Fruit fly (Drosophila melanogaster) whole organism, embryonic: Measurements from ENCODE around the gene tth.

Experiments used
- Atf3 ChIP-seq: fragments of 200-800 bp; sonication (Bioruptor generic); optimal IDR thresholded peaks from 3 replicates; lab custom pipeline; 2016; ENCODE audit warnings: missing biosample characterization, missing genetic modification characterization
- CG11085 ChIP-seq: fragments of 200-800 bp; sonication (Bioruptor generic); IDR thresholded peaks from 2 replicates; pipeline ENCODE4 v1.3.6; 2022; ENCODE audit warnings: missing biosample characterization, missing genetic modification characterization
- CG14014 ChIP-seq: fragments of 200-800 bp; sonication (Bioruptor generic); IDR thresholded peaks from 2 replicates; pipeline ENCODE4 v1.3.6; 2022; ENCODE audit warnings: missing biosample characterization, missing genetic modification characterization
- CG15479 ChIP-seq: fragments of 200-800 bp; sonication (Bioruptor generic); optimal IDR thresholded peaks from 3 replicates; lab custom pipeline; 2019; ENCODE audit warnings: missing biosample characterization, mild to moderate bottlenecking, missing genetic modification characterization, moderate library complexity
- CG1602 ChIP-seq: fragments of 200-800 bp; sonication (Bioruptor generic); optimal IDR thresholded peaks from 3 replicates; lab custom pipeline; 2016; ENCODE audit warnings: missing biosample characterization, missing genetic modification characterization
- CG16779 ChIP-seq: fragments of 200-800 bp; sonication (Bioruptor generic); IDR thresholded peaks from 2 replicates; pipeline ENCODE4 v1.3.6; 2022; ENCODE audit warnings: missing biosample characterization, missing genetic modification characterization
- CG1832 ChIP-seq: fragments of 200-800 bp; sonication (Bioruptor generic); optimal IDR thresholded peaks from 2 replicates; lab custom pipeline; 2017; ENCODE audit warnings: missing biosample characterization, mild to moderate bottlenecking, missing genetic modification characterization, inconsistent platforms
- CG2875 ChIP-seq: fragments of 200-800 bp; sonication (Bioruptor generic); optimal IDR thresholded peaks from 2 replicates; lab custom pipeline; 2017; ENCODE audit warnings: missing biosample characterization, mild to moderate bottlenecking, missing genetic modification characterization, missing genetic modification reagents
- CG32767 ChIP-seq: fragments of 200-800 bp; sonication (Bioruptor generic); IDR thresholded peaks from 2 replicates; pipeline ENCODE4 v1.3.6; 2022; ENCODE audit warnings: missing biosample characterization, missing genetic modification characterization
- CG4820 ChIP-seq: fragments of 200-800 bp; sonication (Bioruptor generic); optimal IDR thresholded peaks from 3 replicates; lab custom pipeline; 2016; ENCODE audit warnings: missing biosample characterization, missing genetic modification characterization
- CG4854 ChIP-seq: fragments of 200-800 bp; sonication (Bioruptor generic); optimal IDR thresholded peaks from 2 replicates; lab custom pipeline; 2016; ENCODE audit warnings: missing biosample characterization, missing genetic modification characterization, inconsistent platforms
- CG6765 ChIP-seq: fragments of 200-800 bp; sonication (Bioruptor generic); optimal IDR thresholded peaks from 3 replicates; lab custom pipeline; 2017; ENCODE audit warnings: missing biosample characterization, mild to moderate bottlenecking, missing genetic modification characterization
- CG7987 ChIP-seq: fragments of 200-800 bp; sonication (Bioruptor generic); optimal IDR thresholded peaks from 2 replicates; lab custom pipeline; 2018; ENCODE audit warnings: missing biosample characterization, mild to moderate bottlenecking, missing genetic modification characterization, moderate library complexity
- CG8281 ChIP-seq: fragments of 200-800 bp; sonication (Bioruptor generic); optimal IDR thresholded peaks from 2 replicates; lab custom pipeline; 2018; ENCODE audit warnings: missing biosample characterization, mild to moderate bottlenecking, missing genetic modification characterization, moderate library complexity
- CG8765 ChIP-seq: fragments of 200-800 bp; sonication (Bioruptor generic); IDR thresholded peaks from 2 replicates; pipeline ENCODE4 v1.3.6; 2022; ENCODE audit warnings: missing biosample characterization, missing genetic modification characterization
- CG9727 ChIP-seq: fragments of 200-800 bp; sonication (Bioruptor generic); optimal IDR thresholded peaks from 3 replicates; lab custom pipeline; 2017; ENCODE audit warnings: missing biosample characterization, mild to moderate bottlenecking, missing genetic modification characterization
- CG9932 ChIP-seq: fragments of 200-800 bp; sonication (Bioruptor generic); IDR thresholded peaks from 2 replicates; pipeline ENCODE4 v1.3.6; 2022; ENCODE audit warnings: missing biosample characterization, missing genetic modification characterization
- D ChIP-seq, 2 experiments: fragments of 200-800 bp in 1 of 2; fragments of >200 bp in 1 of 2; sonication (Bioruptor generic) in 1 of 2; optimal IDR thresholded peaks; 2 replicates in 1 of 2; 3 replicates in 1 of 2; lab custom pipeline; 2017; ENCODE audit warnings: mild to moderate bottlenecking in 1 of 2, missing biosample characterization in 1 of 2, missing genetic modification characterization in 1 of 2, missing genetic modification reagents in 1 of 2
- Elba2 ChIP-seq: fragments of 200-800 bp; sonication (Bioruptor generic); optimal IDR thresholded peaks from 3 replicates; lab custom pipeline; 2016; ENCODE audit warnings: missing biosample characterization, missing genetic modification characterization
- HLH54F ChIP-seq: fragments of 200-800 bp; sonication (Bioruptor generic); optimal IDR thresholded peaks from 3 replicates; lab custom pipeline; 2016; ENCODE audit warnings: missing biosample characterization, missing genetic modification characterization
- Hey ChIP-seq: fragments of 200-800 bp; sonication (Bioruptor generic); optimal IDR thresholded peaks from 3 replicates; lab custom pipeline; 2018; ENCODE audit warnings: missing biosample characterization, mild to moderate bottlenecking, missing genetic modification characterization
- Hr78 ChIP-seq, 2 experiments: fragments of 200-800 bp in 1 of 2; fragments of >200 bp in 1 of 2; sonication (Bioruptor generic) in 1 of 2; optimal IDR thresholded peaks; 2 replicates each; lab custom pipeline; 2017 to 2019; ENCODE audit warnings: missing biosample characterization in 2 of 2, missing genetic modification characterization in 2 of 2, mild to moderate bottlenecking in 1 of 2, moderate library complexity in 1 of 2
- Lhr ChIP-seq: fragments of 200-800 bp; sonication (Bioruptor generic); optimal IDR thresholded peaks from 3 replicates; lab custom pipeline; 2017; ENCODE audit warnings: mild to moderate bottlenecking, missing biosample characterization, missing genetic modification reagents, missing genetic modification characterization
- Lim3 ChIP-seq: fragments of 200-800 bp; sonication (Bioruptor generic); IDR thresholded peaks from 2 replicates; pipeline ENCODE4 v1.3.6; 2022; ENCODE audit warnings: missing biosample characterization, missing genetic modification characterization
- Med ChIP-seq: fragments of 200-800 bp; sonication (Bioruptor generic); peaks from one replicate; lab custom pipeline; 2016; ENCODE audit warnings: missing biosample characterization, missing genetic modification characterization, mild to moderate bottlenecking, inconsistent platforms, moderate library complexity
- Neu2 ChIP-seq: fragments of 200-800 bp; sonication (Bioruptor generic); optimal IDR thresholded peaks from 3 replicates; lab custom pipeline; 2016; ENCODE audit warnings: missing biosample characterization, missing genetic modification characterization, borderline replicate concordance
- Sry-β ChIP-seq: fragments of 200-800 bp; sonication (Bioruptor generic); optimal IDR thresholded peaks from 2 replicates; lab custom pipeline; 2018; ENCODE audit warnings: missing biosample characterization, mild to moderate bottlenecking, missing genetic modification characterization, moderate library complexity
- Ssrp ChIP-seq: fragments of 200-800 bp; sonication (Bioruptor generic); optimal IDR thresholded peaks from 2 replicates; lab custom pipeline; 2018; ENCODE audit warnings: missing biosample characterization, mild to moderate bottlenecking, missing genetic modification characterization, moderate library complexity
- bcd ChIP-seq: fragments of 200-800 bp; sonication (Bioruptor generic); optimal IDR thresholded peaks from 2 replicates; lab custom pipeline; 2017; ENCODE audit warnings: missing biosample characterization, mild to moderate bottlenecking, missing genetic modification characterization
- corto ChIP-seq: fragments of 200-800 bp; sonication (Bioruptor generic); optimal IDR thresholded peaks from 2 replicates; lab custom pipeline; 2016; ENCODE audit warnings: missing biosample characterization, mild to moderate bottlenecking, missing genetic modification characterization, moderate library complexity
- cwo ChIP-seq: fragments of 200-800 bp; sonication (Bioruptor generic); optimal IDR thresholded peaks from 3 replicates; lab custom pipeline; 2017; ENCODE audit warnings: missing biosample characterization, missing genetic modification characterization, mild to moderate bottlenecking, moderate library complexity, missing genetic modification reagents
- eve ChIP-seq, 2 experiments: fragments of >200 bp; optimal IDR thresholded peaks; 2 replicates each; lab custom pipeline; 2017; ENCODE audit warnings: missing biosample characterization in 2 of 2, missing genetic modification characterization in 2 of 2
- grn ChIP-seq: fragments of 200-800 bp; sonication (Bioruptor generic); optimal IDR thresholded peaks from 3 replicates; lab custom pipeline; 2017; ENCODE audit warnings: missing biosample characterization, missing genetic modification characterization
- hbn ChIP-seq: fragments of 200-800 bp; sonication (Bioruptor generic); IDR thresholded peaks from 2 replicates; pipeline ENCODE4 v1.3.6; 2022; ENCODE audit warnings: missing biosample characterization, missing genetic modification characterization; ENCODE audit not compliant: partially characterized antibody
- lov ChIP-seq, 2 experiments: fragments of 200-800 bp in 1 of 2; fragments of >200 bp in 1 of 2; sonication (Bioruptor generic) in 1 of 2; IDR thresholded peaks in 1 of 2; optimal IDR thresholded peaks in 1 of 2; 2 replicates in 1 of 2; 3 replicates in 1 of 2; pipeline versions ENCODE4 v1.3.6 to Lab custom; 2017 to 2022; ENCODE audit warnings: missing biosample characterization in 1 of 2, missing genetic modification characterization in 1 of 2
- mirr ChIP-seq: fragments of 200-800 bp; sonication (Bioruptor generic); optimal IDR thresholded peaks from 3 replicates; lab custom pipeline; 2018; ENCODE audit warnings: missing biosample characterization, mild to moderate bottlenecking, missing genetic modification characterization
- org-1 ChIP-seq: fragments of 200-800 bp; sonication (Bioruptor generic); optimal IDR thresholded peaks from 2 replicates; lab custom pipeline; 2017; ENCODE audit warnings: missing biosample characterization, missing genetic modification characterization
- pan ChIP-seq, 4 experiments: fragments of >200 bp in 3 of 4; fragments of 200-800 bp in 1 of 4; sonication (Bioruptor generic) in 1 of 4; optimal IDR thresholded peaks in 3 of 4; IDR thresholded peaks in 1 of 4; 2 replicates each; pipeline versions ENCODE4 v1.3.6 to Lab custom; 2017 to 2022; ENCODE audit warnings: missing biosample characterization in 2 of 4, missing genetic modification characterization in 2 of 4, mixed read lengths in 1 of 4
- prd ChIP-seq, 3 experiments: fragments of >200 bp in 2 of 3; fragments of 200-800 bp in 1 of 3; sonication (Bioruptor generic) in 1 of 3; optimal IDR thresholded peaks in 2 of 3; IDR thresholded peaks in 1 of 3; 2 replicates in 2 of 3; 3 replicates in 1 of 3; pipeline versions ENCODE4 v1.3.6 to Lab custom; 2017 to 2022; ENCODE audit warnings: missing biosample characterization in 1 of 3, missing genetic modification characterization in 1 of 3
- rib ChIP-seq: fragments of 200-800 bp; sonication (Bioruptor generic); IDR thresholded peaks from 2 replicates; pipeline ENCODE4 v1.3.6; 2022; ENCODE audit warnings: missing biosample characterization, missing genetic modification characterization
- sr ChIP-seq: fragments of 200-800 bp; sonication (Bioruptor generic); IDR thresholded peaks from 3 replicates; pipeline ENCODE4 v1.3.6; 2022; ENCODE audit warnings: missing biosample characterization, missing genetic modification characterization
- trh ChIP-seq: fragments of 200-800 bp; sonication (Bioruptor generic); optimal IDR thresholded peaks from 2 replicates; lab custom pipeline; 2016; ENCODE audit warnings: missing biosample characterization, missing genetic modification characterization
- tup ChIP-seq: fragments of 200-800 bp; sonication (Bioruptor generic); optimal IDR thresholded peaks from 2 replicates; lab custom pipeline; 2016; ENCODE audit warnings: missing biosample characterization, mild to moderate bottlenecking, missing genetic modification characterization, moderate library complexity
- zfh2 ChIP-seq: fragments of 200-800 bp; sonication (Bioruptor generic); optimal IDR thresholded peaks from 2 replicates; lab custom pipeline; 2016; ENCODE audit warnings: missing biosample characterization, missing genetic modification characterization

The tth gene

dm6 chrX:13636810-13637209 is 20.4 kb upstream of the tth start (continued):
- TF ChIP-seq eve (GFP tag; optimal IDR thresholded peaks at IDR 0.05; lab: Kevin White, UChicago): no peak
- no peak for TF ChIP-seq bcd (GFP tag; lab: Kevin White, UChicago)
- no peak for TF ChIP-seq prd (optimal IDR thresholded peaks at IDR 0.05; lab: Kevin White, UChicago)
- TF ChIP-seq prd (GFP tag; IDR thresholded peaks at IDR 0.05; lab: Robert Waterston, UW): no peak
- no peak for TF ChIP-seq Elba2 (GFP tag; lab: Kevin White, UChicago)
- TF ChIP-seq Atf3 (GFP tag; lab: Kevin White, UChicago): no peak
- TF ChIP-seq sr (GFP tag; lab: Robert Waterston, UW): no peak
- no peak for TF ChIP-seq CG32767 (GFP tag; lab: Robert Waterston, UW)
- TF ChIP-seq CG7987 (GFP tag; lab: Kevin White, UChicago): no peak
- TF ChIP-seq D (optimal IDR thresholded peaks at IDR 0.05; lab: Kevin White, UChicago): no peak
- TF ChIP-seq D (GFP tag; optimal IDR thresholded peaks at IDR 0.05; lab: Kevin White, UChicago): no peak
- TF ChIP-seq mirr (GFP tag; lab: Kevin White, UChicago): peak; percentile 71
- no peak for TF ChIP-seq CG6765 (GFP tag; lab: Kevin White, UChicago)
- TF ChIP-seq HLH54F: no peak

- no peak for TF ChIP-seq CG11085 (GFP tag; lab: Robert Waterston, UW)
- TF ChIP-seq CG8765 (GFP tag; lab: Robert Waterston, UW): no peak
- TF ChIP-seq Hey (tag; lab: Kevin White, UChicago): no peak
- TF ChIP-seq grn: no peak
- TF ChIP-seq CG7987 (GFP tag; lab: Kevin White, UChicago): peak; percentile 57
- peak; percentile 87 for TF ChIP-seq cwo (GFP tag; lab: Kevin White, UChicago)
- no peak for TF ChIP-seq lov (optimal IDR thresholded peaks at IDR 0.05; lab: Kevin White, UChicago)
- TF ChIP-seq lov (GFP tag; IDR thresholded peaks at IDR 0.05; lab: Robert Waterston, UW): no peak
- no peak for TF ChIP-seq CG1832 (GFP tag; lab: Kevin White, UChicago)
- peak; percentile 5 for TF ChIP-seq corto (GFP tag; lab: Kevin White, UChicago)
Measured at dm6 chrX:13635000-13635368, 18.6 kb upstream of the tth start.

dm6 chrX:13634254-13634999 is 18.0 kb upstream of the tth start:
- TF ChIP-seq pan (optimal IDR thresholded peaks at IDR 0.05; lab: Kevin White, UChicago): no peak
- no peak for TF ChIP-seq pan (GFP tag; optimal IDR thresholded peaks at IDR 0.05 in 1 of 2, IDR thresholded peaks at IDR 0.05 in 1 of 2)
- TF ChIP-seq tup (GFP tag; lab: Kevin White, UChicago): peak; percentile 6
- TF ChIP-seq hbn (GFP tag; lab: Robert Waterston, UW): no peak
- peak; percentile 91 for TF ChIP-seq Med (GFP tag; lab: Kevin White, UChicago)
- TF ChIP-seq Hr78 (GFP tag; optimal IDR thresholded peaks at IDR 0.05; lab: Kevin White, UChicago): no peak
- peak; percentile 71 for TF ChIP-seq zfh2 (GFP tag; lab: Kevin White, UChicago)
- TF ChIP-seq CG4820 (GFP tag; lab: Kevin White, UChicago): no peak
- TF ChIP-seq CG9932 (GFP tag; lab: Robert Waterston, UW): peak; percentile 71
- TF ChIP-seq Sry-β: no peak
- TF ChIP-seq CG9727 (GFP tag; lab: Kevin White, UChicago): peak; percentile 49
- peak; percentile 58 for TF ChIP-seq CG14014 (GFP tag; lab: Robert Waterston, UW)
- TF ChIP-seq Neu2: no peak
- peak; percentile 40 for TF ChIP-seq CG2875 (GFP tag; lab: Kevin White, UChicago)
- TF ChIP-seq org-1 (GFP tag; lab: Kevin White, UChicago): peak; percentile 42
- no peak for TF ChIP-seq CG16779 (GFP tag; lab: Robert Waterston, UW)
- TF ChIP-seq rib: peak; percentile 60; the same call in 1 of the 2 replicates
- no peak for TF ChIP-seq CG4854 (GFP tag; lab: Kevin White, UChicago)
- no peak for TF ChIP-seq trh
- TF ChIP-seq CG1602: no peak
- TF ChIP-seq Lim3 (GFP tag; lab: Robert Waterston, UW): no peak
- TF ChIP-seq Lhr (GFP tag; lab: Kevin White, UChicago): no peak
- TF ChIP-seq CG15479 (GFP tag; lab: Kevin White, UChicago): peak; percentile 94
- TF ChIP-seq CG8281 (tag; lab: Kevin White, UChicago): no peak
- no peak for TF ChIP-seq Ssrp
